Fruit fly (Drosophila melanogaster) whole organism, embryonic: Measurements from ENCODE around the gene Dr.

Source experiments
- CG10209 ChIP-seq: fragments of 200-800 bp; sonication (Bioruptor generic); optimal IDR thresholded peaks from 3 replicates; lab custom pipeline; 2017; ENCODE audit warnings: missing biosample characterization, mild to moderate bottlenecking, missing genetic modification characterization, missing genetic modification reagents
- CG10366 ChIP-seq: fragments of 200-800 bp; sonication (Bioruptor generic); IDR thresholded peaks from 2 replicates; pipeline ENCODE4 v1.3.6; 2022; ENCODE audit warnings: missing biosample characterization, missing genetic modification characterization
- CG10565 ChIP-seq: fragments of 200-800 bp; sonication (Bioruptor generic); optimal IDR thresholded peaks from 3 replicates; lab custom pipeline; 2016; ENCODE audit warnings: missing biosample characterization, mild to moderate bottlenecking, missing genetic modification characterization
- CG11247 ChIP-seq: fragments of 200-800 bp; sonication (Bioruptor generic); IDR thresholded peaks from 2 replicates; pipeline ENCODE4 v1.3.6; 2022; ENCODE audit warnings: missing biosample characterization, missing genetic modification characterization
- CG11560 ChIP-seq: fragments of 200-800 bp; sonication (Bioruptor generic); IDR thresholded peaks from 3 replicates; pipeline ENCODE4 v1.3.6; 2022; ENCODE audit warnings: missing biosample characterization, missing genetic modification characterization
- CG12659 ChIP-seq: fragments of 200-800 bp; sonication (Bioruptor generic); optimal IDR thresholded peaks from 3 replicates; lab custom pipeline; 2017; ENCODE audit warnings: mild to moderate bottlenecking, missing biosample characterization, missing genetic modification reagents, missing genetic modification characterization
- CG13894 ChIP-seq: fragments of 200-800 bp; sonication (Bioruptor generic); optimal IDR thresholded peaks from 3 replicates; lab custom pipeline; 2018; ENCODE audit warnings: missing biosample characterization, mild to moderate bottlenecking, missing genetic modification characterization, moderate library complexity
- CG15696 ChIP-seq: fragments of 200-800 bp; sonication (Bioruptor generic); optimal IDR thresholded peaks from 2 replicates; lab custom pipeline; 2019; ENCODE audit warnings: missing biosample characterization, mild to moderate bottlenecking, missing genetic modification characterization, moderate library complexity
- CG1603 ChIP-seq: fragments of 200-800 bp; sonication (Bioruptor generic); optimal IDR thresholded peaks from 2 replicates; lab custom pipeline; 2019; ENCODE audit warnings: missing biosample characterization, mild to moderate bottlenecking, missing genetic modification characterization, moderate library complexity
- CG1647 ChIP-seq: fragments of 200-800 bp; sonication (Bioruptor generic); optimal IDR thresholded peaks from 3 replicates; lab custom pipeline; 2016; ENCODE audit warnings: missing biosample characterization, missing genetic modification characterization
- CG17829 ChIP-seq: fragments of 200-800 bp; optimal IDR thresholded peaks from 2 replicates; lab custom pipeline; 2019; ENCODE audit warnings: missing biosample characterization, mild to moderate bottlenecking, missing genetic modification characterization, moderate library complexity
- CG1832 ChIP-seq: fragments of 200-800 bp; sonication (Bioruptor generic); optimal IDR thresholded peaks from 2 replicates; lab custom pipeline; 2017; ENCODE audit warnings: missing biosample characterization, mild to moderate bottlenecking, missing genetic modification characterization, inconsistent platforms
- CG2678 ChIP-seq: fragments of 200-800 bp; sonication (Bioruptor generic); optimal IDR thresholded peaks from 3 replicates; lab custom pipeline; 2019; ENCODE audit warnings: missing biosample characterization, mild to moderate bottlenecking, missing genetic modification characterization, moderate library complexity
- CG2712 ChIP-seq: fragments of 200-800 bp; optimal IDR thresholded peaks from 3 replicates; lab custom pipeline; 2019; ENCODE audit warnings: missing biosample characterization, mild to moderate bottlenecking, missing genetic modification characterization, moderate library complexity
- CG2875 ChIP-seq: fragments of 200-800 bp; sonication (Bioruptor generic); optimal IDR thresholded peaks from 2 replicates; lab custom pipeline; 2017; ENCODE audit warnings: missing biosample characterization, mild to moderate bottlenecking, missing genetic modification characterization, missing genetic modification reagents
- CG31388 ChIP-seq: fragments of 200-800 bp; sonication (Bioruptor generic); optimal IDR thresholded peaks from 2 replicates; lab custom pipeline; 2016; ENCODE audit warnings: missing biosample characterization, missing genetic modification characterization
- CG3407 ChIP-seq: fragments of 200-800 bp; sonication (Bioruptor generic); optimal IDR thresholded peaks from 2 replicates; lab custom pipeline; 2018; ENCODE audit warnings: missing biosample characterization, mild to moderate bottlenecking, missing genetic modification characterization
- CG4820 ChIP-seq: fragments of 200-800 bp; sonication (Bioruptor generic); optimal IDR thresholded peaks from 3 replicates; lab custom pipeline; 2016; ENCODE audit warnings: missing biosample characterization, missing genetic modification characterization
- CG6683 ChIP-seq: fragments of 200-800 bp; sonication (Bioruptor generic); optimal IDR thresholded peaks from 2 replicates; lab custom pipeline; 2017; ENCODE audit warnings: missing biosample characterization, mild to moderate bottlenecking, missing genetic modification characterization, missing genetic modification reagents
- CG8290 ChIP-seq, 3 experiments: fragments of 200-800 bp; sonication (Bioruptor generic); optimal IDR thresholded peaks; 2 replicates each; lab custom pipeline; 2016 to 2019; ENCODE audit warnings: missing biosample characterization in 3 of 3, missing genetic modification characterization in 3 of 3, mild to moderate bottlenecking in 2 of 3, moderate library complexity in 1 of 3
- CG9609 ChIP-seq: fragments of 200-800 bp; sonication (Bioruptor generic); optimal IDR thresholded peaks from 3 replicates; lab custom pipeline; 2016; ENCODE audit warnings: missing biosample characterization, missing genetic modification characterization
- E2f1 ChIP-seq: fragments of 200-800 bp; sonication (Bioruptor generic); IDR thresholded peaks from 2 replicates; pipeline ENCODE4 v1.3.6; 2022; ENCODE audit warnings: missing biosample characterization, missing genetic modification characterization
- ERR ChIP-seq: fragments of 200-800 bp; sonication (Bioruptor generic); optimal IDR thresholded peaks from 2 replicates; lab custom pipeline; 2016; ENCODE audit warnings: missing biosample characterization, missing genetic modification characterization
- Gug ChIP-seq: fragments of 200-800 bp; sonication (Bioruptor generic); IDR thresholded peaks from 4 replicates; pipeline ENCODE4 v1.3.6; 2022; ENCODE audit warnings: missing biosample characterization, missing genetic modification characterization
- H2.0 ChIP-seq: fragments of 200-800 bp; sonication (Bioruptor generic); IDR thresholded peaks from 2 replicates; pipeline ENCODE4 v1.3.6; 2022; ENCODE audit warnings: missing biosample characterization, missing genetic modification characterization
- Hey ChIP-seq: fragments of 200-800 bp; sonication (Bioruptor generic); optimal IDR thresholded peaks from 3 replicates; lab custom pipeline; 2018; ENCODE audit warnings: missing biosample characterization, mild to moderate bottlenecking, missing genetic modification characterization
- HmgD ChIP-seq: fragments of 200-800 bp; sonication (Bioruptor generic); optimal IDR thresholded peaks from 3 replicates; lab custom pipeline; 2016; ENCODE audit warnings: missing biosample characterization, missing genetic modification characterization
- Hr51 ChIP-seq, 2 experiments: fragments of 200-800 bp; sonication (Bioruptor generic); optimal IDR thresholded peaks; 2 replicates in 1 of 2; 3 replicates in 1 of 2; lab custom pipeline; 2016 to 2018; ENCODE audit warnings: missing biosample characterization in 2 of 2, missing genetic modification characterization in 2 of 2, mild to moderate bottlenecking in 1 of 2, moderate library complexity in 1 of 2
- Med ChIP-seq: fragments of 200-800 bp; sonication (Bioruptor generic); peaks from one replicate; lab custom pipeline; 2016; ENCODE audit warnings: missing biosample characterization, missing genetic modification characterization, mild to moderate bottlenecking, inconsistent platforms, moderate library complexity
- NC2α ChIP-seq: fragments of 200-800 bp; sonication (Bioruptor generic); optimal IDR thresholded peaks from 2 replicates; lab custom pipeline; 2016; ENCODE audit warnings: missing biosample characterization, missing genetic modification characterization
- NK7.1 ChIP-seq: fragments of 200-800 bp; sonication (Bioruptor generic); optimal IDR thresholded peaks from 3 replicates; lab custom pipeline; 2016; ENCODE audit warnings: missing biosample characterization, missing genetic modification characterization
- NfI ChIP-seq: fragments of 200-800 bp; sonication (Bioruptor generic); optimal IDR thresholded peaks from 3 replicates; lab custom pipeline; 2018; ENCODE audit warnings: missing biosample characterization, mild to moderate bottlenecking, missing genetic modification characterization, moderate library complexity
- Oaz ChIP-seq: fragments of 200-800 bp; sonication (Bioruptor generic); IDR thresholded peaks from 2 replicates; pipeline ENCODE4 v1.3.6; 2022; ENCODE audit warnings: missing biosample characterization, missing genetic modification characterization
- Six4 ChIP-seq: fragments of 200-800 bp; sonication (Bioruptor generic); optimal IDR thresholded peaks from 2 replicates; lab custom pipeline; 2016; ENCODE audit warnings: missing biosample characterization, missing genetic modification characterization
- Sox102F ChIP-seq: fragments of 200-800 bp; sonication (Bioruptor generic); optimal IDR thresholded peaks from 2 replicates; lab custom pipeline; 2018; ENCODE audit warnings: missing biosample characterization, mild to moderate bottlenecking, missing genetic modification characterization, moderate library complexity
- Usf ChIP-seq: fragments of 200-800 bp; sonication (Bioruptor generic); optimal IDR thresholded peaks from 2 replicates; lab custom pipeline; 2017; ENCODE audit warnings: missing genotype, missing biosample characterization, missing genetic modification characterization
- YL-1 ChIP-seq: fragments of 200-800 bp; sonication (Bioruptor generic); optimal IDR thresholded peaks from 3 replicates; lab custom pipeline; 2017; ENCODE audit warnings: missing biosample characterization, mild to moderate bottlenecking, missing genetic modification characterization
- ac ChIP-seq: fragments of 200-800 bp; sonication (Bioruptor generic); optimal IDR thresholded peaks from 3 replicates; lab custom pipeline; 2017; ENCODE audit warnings: missing biosample characterization, mild to moderate bottlenecking, missing genetic modification characterization
- croc ChIP-seq: fragments of 200-800 bp; sonication (Bioruptor generic); conservative IDR thresholded peaks from 3 replicates; pipeline ENCODE4 v1.3.6; 2022; ENCODE audit warnings: missing biosample characterization, missing genetic modification characterization
- crol ChIP-seq: fragments of 200-800 bp; sonication (Bioruptor generic); IDR thresholded peaks from 2 replicates; pipeline ENCODE4 v1.3.6; 2022; ENCODE audit warnings: missing biosample characterization, missing genetic modification characterization
- dmrt99B ChIP-seq: fragments of 200-800 bp; sonication (Bioruptor generic); optimal IDR thresholded peaks from 2 replicates; lab custom pipeline; 2018; ENCODE audit warnings: missing biosample characterization, mild to moderate bottlenecking, missing genetic modification characterization, moderate library complexity
- gce ChIP-seq: fragments of 200-800 bp; sonication (Bioruptor generic); IDR thresholded peaks from 3 replicates; pipeline ENCODE4 v1.3.6; 2022; ENCODE audit warnings: missing biosample characterization, missing genetic modification characterization
- gsb-n ChIP-seq: fragments of 200-800 bp; sonication (Bioruptor generic); optimal IDR thresholded peaks from 3 replicates; lab custom pipeline; 2018; ENCODE audit warnings: missing biosample characterization, mild to moderate bottlenecking, missing genetic modification characterization
- lola ChIP-seq, 3 experiments: fragments of >200 bp in 2 of 3; fragments of 200-800 bp in 1 of 3; sonication (Bioruptor generic) in 1 of 3; optimal IDR thresholded peaks; 2 replicates each; lab custom pipeline; 2017 to 2019; ENCODE audit warnings: missing biosample characterization in 3 of 3, missing genetic modification characterization in 3 of 3, mild to moderate bottlenecking in 1 of 3, moderate library complexity in 1 of 3
- maf-S ChIP-seq: fragments of 200-800 bp; sonication (Bioruptor generic); optimal IDR thresholded peaks from 2 replicates; lab custom pipeline; 2016; ENCODE audit warnings: missing biosample characterization, missing genetic modification characterization
- pb ChIP-seq: fragments of 200-800 bp; sonication (Bioruptor generic); optimal IDR thresholded peaks from 3 replicates; lab custom pipeline; 2016; ENCODE audit warnings: missing biosample characterization, missing genetic modification characterization
- salm ChIP-seq: fragments of 200-800 bp; sonication (Bioruptor generic); optimal IDR thresholded peaks from 2 replicates; lab custom pipeline; 2018; ENCODE audit warnings: missing biosample characterization, mild to moderate bottlenecking, missing genetic modification characterization
- slou ChIP-seq: fragments of 200-800 bp; sonication (Bioruptor generic); optimal IDR thresholded peaks from 3 replicates; lab custom pipeline; 2016; ENCODE audit warnings: missing biosample characterization, missing genetic modification characterization
- sr ChIP-seq: fragments of 200-800 bp; sonication (Bioruptor generic); IDR thresholded peaks from 3 replicates; pipeline ENCODE4 v1.3.6; 2022; ENCODE audit warnings: missing biosample characterization, missing genetic modification characterization
- stwl ChIP-seq: fragments of 200-800 bp; sonication (Bioruptor generic); optimal IDR thresholded peaks from 3 replicates; lab custom pipeline; 2018; ENCODE audit warnings: missing biosample characterization, mild to moderate bottlenecking, missing genetic modification characterization, moderate library complexity
- trh ChIP-seq: fragments of 200-800 bp; sonication (Bioruptor generic); optimal IDR thresholded peaks from 2 replicates; lab custom pipeline; 2016; ENCODE audit warnings: missing biosample characterization, missing genetic modification characterization

Gene Dr

DNA sequence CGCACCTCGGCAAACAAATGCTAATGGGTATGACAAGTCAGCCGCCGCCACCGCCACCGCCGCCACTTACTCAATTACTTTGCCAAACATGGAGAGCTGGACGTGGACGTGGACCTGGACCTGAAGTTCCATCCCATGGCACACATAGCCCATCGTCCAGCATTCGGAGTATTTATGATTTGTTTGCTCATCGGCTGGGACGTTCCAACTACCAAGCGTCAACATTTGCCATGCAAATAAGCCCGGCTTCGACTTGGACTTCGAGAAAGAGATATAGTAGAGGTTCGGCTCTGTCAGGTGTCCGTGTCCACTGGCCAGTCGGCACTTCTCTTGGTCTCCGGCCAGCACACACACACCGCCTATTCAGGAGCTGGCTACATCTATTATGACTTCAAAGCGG, 7.4 kb upstream of the Dr start (continued):
- TF ChIP-seq Med (GFP tag; lab: Kevin White, UChicago) (peak; percentile 88), H2.0 (GFP tag; lab: Robert Waterston, UW) (no peak), maf-S (GFP tag; lab: Kevin White, UChicago) (no peak), HmgD (GFP tag; lab: Kevin White, UChicago) (no peak), slou (GFP tag; lab: Kevin White, UChicago) (no peak), ERR (GFP tag; lab: Kevin White, UChicago) (no peak), CG10366 (GFP tag; lab: Robert Waterston, UW) (no peak), CG12659 (GFP tag; lab: Kevin White, UChicago) (no peak), CG8290 (GFP tag; optimal IDR thresholded peaks at IDR 0.05; lab: Kevin White, UChicago) (no peak), CG8290 (tag; optimal IDR thresholded peaks at IDR 0.05; lab: Kevin White, UChicago) (no peak), salm (tag; lab: Kevin White, UChicago) (no peak), E2f1 (no peak), CG1832 (no peak), CG2875 (GFP tag; lab: Kevin White, UChicago) (peak; percentile 23), Six4 (GFP tag; lab: Kevin White, UChicago) (no peak), NK7.1 (GFP tag; lab: Kevin White, UChicago) (no peak), CG17829 (no peak), CG15696 (tag; lab: Kevin White, UChicago) (peak; percentile 63), stwl (no peak), crol (GFP tag; lab: Robert Waterston, UW) (no peak), Sox102F (GFP tag; lab: Kevin White, UChicago) (no peak), CG11560 (no peak), CG1603 (tag; lab: Kevin White, UChicago) (peak; percentile 32), gce (GFP tag; lab: Robert Waterston, UW) (no peak), Hr51 (GFP tag; optimal IDR thresholded peaks at IDR 0.05; lab: Kevin White, UChicago) (no peak), CG13894 (tag; lab: Kevin White, UChicago) (no peak), Usf (no peak), croc (GFP tag; lab: Robert Waterston, UW) (no peak), YL-1 (GFP tag; lab: Kevin White, UChicago) (no peak), CG10209 (GFP tag; lab: Kevin White, UChicago) (peak; percentile 34), NfI (GFP tag; lab: Kevin White, UChicago) (no peak), CG1647 (no peak), gsb-n (peak; percentile 16), Oaz (GFP tag; lab: Robert Waterston, UW) (no peak), sr (no peak), CG2712 (tag; lab: Kevin White, UChicago) (no peak), NC2α (no peak), CG9609 (GFP tag; lab: Kevin White, UChicago) (no peak), CG31388 (GFP tag; lab: Kevin White, UChicago) (no peak), CG11247 (GFP tag; lab: Robert Waterston, UW) (no peak), Hey (no peak), CG6683 (GFP tag; lab: Kevin White, UChicago) (no peak), pb (GFP tag; lab: Kevin White, UChicago) (no peak), CG4820 (no peak), dmrt99B (no peak), lola (GFP tag; optimal IDR thresholded peaks at IDR 0.05; lab: Kevin White, UChicago) (no peak), CG2678 (tag; lab: Kevin White, UChicago) (peak; percentile 10), Gug (GFP tag; lab: Robert Waterston, UW) (no peak), CG10565 (GFP tag; lab: Kevin White, UChicago) (no peak), CG3407 (GFP tag; lab: Kevin White, UChicago) (peak; percentile 40), ac (GFP tag; lab: Kevin White, UChicago) (peak; percentile 62), trh (no peak)
